Worm (Caenorhabditis elegans) whole organism, midembryonic: ENCODE measurements around the gene erp-44.3.

ENCODE experiments used
- flt-1 ChIP-seq: fragments of 200-800 bp; sonication (Bioruptor generic); IDR thresholded peaks from 2 replicates; pipeline ENCODE4 v1.3.6; 2022; ENCODE audit warnings: missing genetic modification characterization, missing compliant biosample characterization
- med-1 ChIP-seq: sonication (generic microtip); optimal IDR thresholded peaks from 2 replicates; lab custom pipeline; 2017; ENCODE audit warnings: missing genetic modification characterization, mild to moderate bottlenecking, missing compliant biosample characterization, antibody characterized with exemption, missing genetic modification reagents; ENCODE audit not compliant: insufficient read depth
- tab-1 ChIP-seq: fragments of 200-800 bp; sonication (Bioruptor generic); IDR thresholded peaks from 2 replicates; pipeline ENCODE4 v1.3.6; 2022; ENCODE audit warnings: missing genetic modification characterization, missing compliant biosample characterization
- ztf-23 ChIP-seq: fragments of 200-800 bp; sonication (Bioruptor generic); IDR thresholded peaks from 2 replicates; pipeline ENCODE4 v1.3.6; 2022; ENCODE audit warnings: missing genetic modification reagents, missing genetic modification characterization, missing compliant biosample characterization

Gene erp-44.3

DNA sequence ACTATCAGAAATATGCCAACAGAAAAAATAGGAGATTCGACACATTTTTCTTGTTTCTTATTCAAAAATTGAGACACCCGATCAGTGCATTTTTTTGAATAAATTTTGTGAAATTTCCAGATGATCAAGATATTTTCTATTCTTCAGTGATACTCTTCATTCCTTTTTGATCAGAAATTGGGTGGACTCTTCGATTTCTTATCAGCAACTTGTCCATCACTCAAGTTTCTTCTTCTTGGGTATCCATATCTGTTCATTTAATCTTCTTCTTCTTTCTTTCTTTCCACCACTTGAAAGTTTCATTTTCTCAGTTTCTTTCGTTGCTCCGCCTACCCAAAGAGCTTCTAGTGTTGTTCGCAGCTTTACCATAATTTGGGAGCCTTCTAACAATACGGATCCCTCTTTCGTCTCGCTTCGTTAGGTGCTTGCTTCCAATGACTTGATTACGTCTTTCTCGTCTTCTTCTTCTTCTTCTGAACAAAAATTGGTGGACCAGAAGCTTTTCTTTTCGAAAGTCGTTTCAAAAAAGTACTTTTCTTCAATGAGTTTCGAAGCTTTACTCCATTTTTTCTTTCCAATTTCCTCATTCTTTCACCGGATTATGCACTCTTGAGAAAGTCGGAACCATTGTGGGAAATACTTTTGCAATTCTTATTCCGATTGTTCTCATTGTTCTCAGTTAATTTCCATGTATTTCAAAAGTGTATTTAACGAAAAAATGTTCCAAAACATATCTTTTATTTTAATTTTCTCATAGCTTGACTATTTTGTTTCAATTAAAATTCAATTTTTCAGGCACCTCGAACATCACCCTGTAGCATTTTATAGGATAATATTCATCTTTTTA is 53.5 kb downstream of the erp-44.3 start, which contains the start of gene pct-1:
Gene pct-1 (plus strand): TSS at position 797 of the 847 bp plus-strand sequence.
- TF ChIP-seq med-1: no peak
- TF ChIP-seq tab-1 (GFP tag; lab: Robert Waterston, UW): no peak
- no peak for TF ChIP-seq flt-1 (GFP tag; lab: Robert Waterston, UW)
- no peak for TF ChIP-seq ztf-23
